Worm (Caenorhabditis elegans) whole organism, late embryonic: ENCODE data around the gene Y48A6C.4.

Source experiments
- C08G9.2 ChIP-seq: sonication (generic microtip); optimal IDR thresholded peaks from 2 replicates; lab custom pipeline; 2016; ENCODE audit warnings: mild to moderate bottlenecking, missing genetic modification characterization, moderate library complexity, missing compliant biosample characterization
- F13H6.1 ChIP-seq: sonication (generic microtip); optimal IDR thresholded peaks from 2 replicates; lab custom pipeline; 2016; ENCODE audit warnings: missing genetic modification characterization, missing compliant biosample characterization
- K09A11.1 ChIP-seq: sonication (generic microtip); optimal IDR thresholded peaks from 2 replicates; lab custom pipeline; 2017; ENCODE audit warnings: antibody characterized with exemption, mild to moderate bottlenecking, missing genetic modification characterization, missing compliant biosample characterization; ENCODE audit not compliant: insufficient read depth
- ahr-1 ChIP-seq: sonication (generic microtip); optimal IDR thresholded peaks from 2 replicates; lab custom pipeline; 2016; ENCODE audit warnings: missing genetic modification characterization, missing compliant biosample characterization
- ama-1 ChIP-seq: fragments of 150-350 bp; optimal IDR thresholded peaks from 2 replicates; lab custom pipeline; 2014
- ceh-14 ChIP-seq: sonication (generic microtip); optimal IDR thresholded peaks from 2 replicates; lab custom pipeline; 2016; ENCODE audit warnings: missing genotype, missing genetic modification characterization, missing compliant biosample characterization
- ceh-19 ChIP-seq: fragments of 200-800 bp; sonication (Bioruptor generic); optimal IDR thresholded peaks from 2 replicates; lab custom pipeline; 2018; ENCODE audit warnings: mild to moderate bottlenecking, missing genetic modification characterization, missing compliant biosample characterization
- ceh-24 ChIP-seq: sonication (generic microtip); optimal IDR thresholded peaks from 2 replicates; lab custom pipeline; 2016; ENCODE audit warnings: mild to moderate bottlenecking, missing genetic modification characterization, missing compliant biosample characterization
- ceh-30 ChIP-seq: fragments of 150-350 bp; optimal IDR thresholded peaks from 2 replicates; lab custom pipeline; 2014; ENCODE audit warnings: missing biosample characterization, missing genetic modification characterization
- ceh-31 ChIP-seq: sonication (generic microtip); optimal IDR thresholded peaks from 2 replicates; lab custom pipeline; 2016; ENCODE audit warnings: missing genetic modification characterization, missing compliant biosample characterization
- ceh-34 ChIP-seq: sonication (generic microtip); optimal IDR thresholded peaks from 2 replicates; lab custom pipeline; 2016; ENCODE audit warnings: mild to moderate bottlenecking, missing genetic modification characterization, missing compliant biosample characterization
- ceh-45 ChIP-seq: fragments of 200-800 bp; sonication (Bioruptor generic); IDR thresholded peaks from 2 replicates; pipeline ENCODE4 v1.3.6; 2022; ENCODE audit warnings: missing genetic modification reagents, missing genetic modification characterization, missing compliant biosample characterization
- ceh-6 ChIP-seq: fragments of 200-800 bp; sonication (Bioruptor generic); optimal IDR thresholded peaks from 2 replicates; lab custom pipeline; 2018; ENCODE audit warnings: mild to moderate bottlenecking, missing genetic modification characterization, missing compliant biosample characterization
- ceh-9 ChIP-seq: sonication (generic microtip); optimal IDR thresholded peaks from 2 replicates; lab custom pipeline; 2016; ENCODE audit warnings: mild to moderate bottlenecking, missing genetic modification characterization, inconsistent platforms, missing compliant biosample characterization
- dmd-4 ChIP-seq: sonication (generic microtip); optimal IDR thresholded peaks from 2 replicates; lab custom pipeline; 2016; ENCODE audit warnings: borderline replicate concordance, missing genetic modification characterization, missing compliant biosample characterization
- dve-1 ChIP-seq: sonication (generic microtip); optimal IDR thresholded peaks from 2 replicates; lab custom pipeline; 2017; ENCODE audit warnings: antibody characterized with exemption, mild to moderate bottlenecking, missing genetic modification characterization, missing compliant biosample characterization
- elt-2 ChIP-seq: sonication (generic microtip); optimal IDR thresholded peaks from 2 replicates; lab custom pipeline; 2016; ENCODE audit warnings: missing genetic modification reagents, missing genetic modification characterization, missing compliant biosample characterization
- elt-4 ChIP-seq: sonication (generic microtip); optimal IDR thresholded peaks from 2 replicates; lab custom pipeline; 2016; ENCODE audit warnings: missing genetic modification characterization, missing compliant biosample characterization
- eyg-1 ChIP-seq: sonication (generic microtip); optimal IDR thresholded peaks from 2 replicates; lab custom pipeline; 2016; ENCODE audit warnings: missing genotype, missing genetic modification characterization, missing compliant biosample characterization
- fax-1 ChIP-seq: sonication (generic microtip); optimal IDR thresholded peaks from 2 replicates; lab custom pipeline; 2016; ENCODE audit warnings: missing genotype, missing genetic modification characterization, missing compliant biosample characterization
- gmeb-2 ChIP-seq: sonication (generic microtip); optimal IDR thresholded peaks from 2 replicates; lab custom pipeline; 2016; ENCODE audit warnings: missing genetic modification characterization, inconsistent platforms, missing compliant biosample characterization
- hlh-13 ChIP-seq: fragments of 200-800 bp; sonication (Bioruptor generic); optimal IDR thresholded peaks from 2 replicates; lab custom pipeline; 2018; ENCODE audit warnings: mild to moderate bottlenecking, missing genetic modification characterization, missing compliant biosample characterization
- hlh-30 ChIP-seq: sonication (generic microtip); optimal IDR thresholded peaks from 2 replicates; lab custom pipeline; 2017; ENCODE audit warnings: antibody characterized with exemption, missing genetic modification characterization, missing compliant biosample characterization; ENCODE audit not compliant: insufficient read depth
- hlh-6 ChIP-seq: sonication (generic microtip); optimal IDR thresholded peaks from 2 replicates; lab custom pipeline; 2016; ENCODE audit warnings: missing genotype, missing genetic modification characterization, missing compliant biosample characterization
- hlh-8 ChIP-seq: sonication (generic microtip); optimal IDR thresholded peaks from 2 replicates; lab custom pipeline; 2016; ENCODE audit warnings: missing genotype, missing genetic modification characterization, missing compliant biosample characterization
- lim-6 ChIP-seq: sonication (generic microtip); optimal IDR thresholded peaks from 2 replicates; lab custom pipeline; 2016; ENCODE audit warnings: missing genetic modification characterization, missing compliant biosample characterization
- madf-2 ChIP-seq: sonication (generic microtip); optimal IDR thresholded peaks from 2 replicates; lab custom pipeline; 2017; ENCODE audit warnings: missing genetic modification characterization, missing compliant biosample characterization
- nfya-1 ChIP-seq: sonication (generic microtip); optimal IDR thresholded peaks from 2 replicates; lab custom pipeline; 2017; ENCODE audit warnings: missing genetic modification characterization, mild to moderate bottlenecking, missing compliant biosample characterization, antibody characterized with exemption, moderate library complexity
- nhr-11 ChIP-seq: fragments of 150-350 bp; optimal IDR thresholded peaks from 2 replicates; lab custom pipeline; 2014; ENCODE audit warnings: missing biosample characterization, missing genetic modification characterization
- npax-4 ChIP-seq: sonication (generic microtip); optimal IDR thresholded peaks from 2 replicates; lab custom pipeline; 2016; ENCODE audit warnings: missing genetic modification characterization, missing compliant biosample characterization
- odd-2 ChIP-seq: sonication (generic microtip); optimal IDR thresholded peaks from 2 replicates; lab custom pipeline; 2017; ENCODE audit warnings: antibody characterized with exemption, mild to moderate bottlenecking, missing genetic modification characterization, missing compliant biosample characterization
- pat-9 ChIP-seq: fragments of 200-800 bp; sonication (Bioruptor generic); optimal IDR thresholded peaks from 2 replicates; lab custom pipeline; 2018; ENCODE audit warnings: mild to moderate bottlenecking, missing genetic modification characterization, moderate library complexity, missing compliant biosample characterization
- pax-1 ChIP-seq: fragments of 150-350 bp; optimal IDR thresholded peaks from 2 replicates; lab custom pipeline; 2014; ENCODE audit warnings: missing biosample characterization, missing genetic modification characterization
- pha-2 ChIP-seq: sonication (generic microtip); optimal IDR thresholded peaks from 2 replicates; lab custom pipeline; 2017; ENCODE audit warnings: mild to moderate bottlenecking, missing genetic modification characterization, missing compliant biosample characterization
- pqm-1 ChIP-seq: sonication (generic microtip); optimal IDR thresholded peaks from 2 replicates; lab custom pipeline; 2016; ENCODE audit warnings: missing genetic modification characterization, missing compliant biosample characterization
- pros-1 ChIP-seq: fragments of 150-350 bp; optimal IDR thresholded peaks from 2 replicates; lab custom pipeline; 2014; ENCODE audit warnings: missing biosample characterization, missing genetic modification reagents, missing genetic modification characterization
- ref-2 ChIP-seq: sonication (generic microtip); optimal IDR thresholded peaks from 2 replicates; lab custom pipeline; 2016; ENCODE audit warnings: missing genetic modification characterization, missing compliant biosample characterization
- rnt-1 ChIP-seq: sonication (generic microtip); optimal IDR thresholded peaks from 2 replicates; lab custom pipeline; 2016; ENCODE audit warnings: missing genetic modification characterization, missing compliant biosample characterization
- sdc-2 ChIP-seq: sonication (generic microtip); optimal IDR thresholded peaks from 2 replicates; lab custom pipeline; 2016; ENCODE audit warnings: missing genotype, missing genetic modification characterization, missing compliant biosample characterization
- sox-2 ChIP-seq: fragments of 200-800 bp; sonication (Bioruptor generic); IDR thresholded peaks from 2 replicates; pipeline ENCODE4 v1.3.6; 2022; ENCODE audit warnings: missing genetic modification reagents, missing genetic modification characterization, missing compliant biosample characterization
- syd-9 ChIP-seq: sonication (generic microtip); optimal IDR thresholded peaks from 2 replicates; lab custom pipeline; 2016; ENCODE audit warnings: mild to moderate bottlenecking, missing genetic modification characterization, moderate library complexity, missing compliant biosample characterization
- tbx-2 ChIP-seq: sonication (generic microtip); optimal IDR thresholded peaks from 2 replicates; lab custom pipeline; 2016; ENCODE audit warnings: missing genetic modification characterization, missing compliant biosample characterization
- tbx-7 ChIP-seq: sonication (generic microtip); optimal IDR thresholded peaks from 2 replicates; lab custom pipeline; 2016; ENCODE audit warnings: missing genotype, missing genetic modification characterization, missing compliant biosample characterization
- ttx-3 ChIP-seq: sonication (generic microtip); optimal IDR thresholded peaks from 2 replicates; lab custom pipeline; 2016; ENCODE audit warnings: missing genetic modification reagents, missing genetic modification characterization, missing compliant biosample characterization
- unc-3 ChIP-seq, 2 experiments: fragments of 200-800 bp in 1 of 2; sonication (Bioruptor generic) in 1 of 2; sonication (generic microtip) in 1 of 2; conservative IDR thresholded peaks in 1 of 2; optimal IDR thresholded peaks in 1 of 2; 2 replicates each; pipeline versions ENCODE4 v1.3.6 to Lab custom; 2016 to 2022; ENCODE audit warnings: missing compliant biosample characterization in 2 of 2, missing genetic modification characterization in 2 of 2, missing genetic modification reagents in 1 of 2
- unc-42 ChIP-seq: sonication (generic microtip); optimal IDR thresholded peaks from 2 replicates; lab custom pipeline; 2016; ENCODE audit warnings: missing genotype, missing genetic modification characterization, missing compliant biosample characterization
- unc-86 ChIP-seq: sonication (generic microtip); optimal IDR thresholded peaks from 2 replicates; lab custom pipeline; 2016; ENCODE audit warnings: missing genetic modification characterization, missing compliant biosample characterization
- zip-5 ChIP-seq: sonication (generic microtip); optimal IDR thresholded peaks from 2 replicates; lab custom pipeline; 2016; ENCODE audit warnings: missing genetic modification characterization, missing compliant biosample characterization

Y48A6C.4 gene

DNA sequence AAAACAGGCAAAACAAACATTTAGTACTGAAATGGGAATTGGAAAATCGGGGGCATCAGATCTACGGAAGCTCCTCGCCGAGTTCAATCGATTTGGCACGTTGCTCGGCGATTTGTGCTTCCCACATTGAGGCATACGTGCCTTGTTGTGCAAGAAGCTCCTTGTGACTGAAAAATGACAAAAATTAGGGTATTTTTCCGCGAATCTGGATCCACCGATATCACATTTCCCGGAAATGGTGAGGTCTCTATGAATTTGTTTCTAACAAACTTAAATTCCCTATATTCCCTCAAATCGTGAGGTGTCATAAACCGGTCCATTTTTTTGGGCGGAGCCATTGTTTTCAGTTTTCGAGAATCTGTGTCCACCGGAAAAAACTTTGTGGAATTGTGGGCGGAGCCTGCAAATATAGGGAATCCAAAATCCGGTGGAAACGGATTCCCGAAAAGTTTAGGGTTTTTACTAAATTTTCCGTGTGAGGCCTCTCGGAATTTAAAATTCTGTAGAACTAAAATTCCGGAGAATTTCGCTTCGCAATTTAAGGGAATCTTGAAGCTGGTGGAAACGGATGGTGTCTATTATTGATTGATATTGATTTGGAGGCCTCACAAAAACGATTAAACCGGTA is 27.8 kb upstream of the Y48A6C.4 start (continued):
- TF ChIP-seq ceh-34 (tag; lab: Kevin White, UChicago), result peak; percentile 52
- no peak for TF ChIP-seq pat-9
- no peak for TF ChIP-seq ceh-24 (tag; lab: Kevin White, UChicago)
- no peak for TF ChIP-seq pros-1 (tag; lab: Kevin White, UChicago)
- no peak for TF ChIP-seq pax-1 (tag; lab: Kevin White, UChicago)
- peak; percentile 73 for TF ChIP-seq pha-2 (tag; lab: Kevin White, UChicago)
- TF ChIP-seq dmd-4 (tag; lab: Kevin White, UChicago), result peak; percentile 39
- peak; percentile 99 for TF ChIP-seq ceh-31 (tag; lab: Kevin White, UChicago)
- TF ChIP-seq fax-1 (tag; lab: Kevin White, UChicago), result peak; percentile 85
- TF ChIP-seq sox-2 (GFP tag; lab: Robert Waterston, UW), result no peak
- peak; percentile 24 for TF ChIP-seq ceh-19 (GFP tag; lab: Kevin White, UChicago)
- no peak for TF ChIP-seq nhr-11 (tag; lab: Kevin White, UChicago)
- TF ChIP-seq dve-1 (tag; lab: Kevin White, UChicago), result no peak
- peak; percentile 98 for TF ChIP-seq tbx-7 (tag; lab: Kevin White, UChicago)
- peak; percentile 99 for TF ChIP-seq C08G9.2
- no peak for TF ChIP-seq ama-1 (lab: Kevin White, UChicago)
- no peak for TF ChIP-seq hlh-30 (tag; lab: Kevin White, UChicago)
- TF ChIP-seq ceh-45 (GFP tag; lab: Robert Waterston, UW), result no peak; the same call in 1 of the 2 replicates
- TF ChIP-seq hlh-13 (GFP tag; lab: Kevin White, UChicago), result no peak
- TF ChIP-seq ref-2 (tag; lab: Kevin White, UChicago), result peak; percentile 80
- peak; percentile 23 for TF ChIP-seq ceh-9 (tag; lab: Kevin White, UChicago)
- TF ChIP-seq npax-4, result no peak
- TF ChIP-seq hlh-6, result peak; percentile 7
- no peak for TF ChIP-seq ceh-6 (GFP tag; lab: Kevin White, UChicago)
- peak; percentile 90 for TF ChIP-seq F13H6.1 (tag; lab: Kevin White, UChicago)
- TF ChIP-seq madf-2 (tag; lab: Kevin White, UChicago), result no peak

DNA sequence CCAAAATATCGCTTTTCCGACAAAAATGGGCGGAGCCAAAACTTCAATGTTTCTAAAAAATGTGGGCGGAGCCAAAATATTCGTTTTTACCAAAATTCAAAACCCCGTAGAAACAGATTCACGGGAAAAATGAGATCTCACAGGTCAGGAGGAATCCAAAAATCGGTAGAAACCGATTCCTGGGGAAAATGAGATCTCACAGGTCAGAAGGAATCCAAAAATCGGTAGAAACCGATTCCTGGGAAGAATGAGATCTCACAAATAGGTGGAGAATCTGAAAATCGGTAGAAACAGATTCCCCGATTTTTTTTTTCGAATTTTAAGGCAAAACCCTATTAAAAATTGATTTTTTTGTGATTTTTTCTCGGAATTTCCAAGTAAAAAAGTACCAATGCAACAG is 26.1 kb upstream of the Y48A6C.4 start:
- TF ChIP-seq sox-2 (GFP tag; lab: Robert Waterston, UW) (no peak), unc-86 (peak; percentile 50), tbx-2 (tag; lab: Kevin White, UChicago) (peak; percentile 97), pqm-1 (tag; lab: Kevin White, UChicago) (no peak), ceh-30 (no peak), gmeb-2 (tag; lab: Kevin White, UChicago) (peak; percentile 33), rnt-1 (tag; lab: Kevin White, UChicago) (peak; percentile 77), syd-9 (tag; lab: Kevin White, UChicago) (peak; percentile 43), elt-2 (tag; lab: Kevin White, UChicago) (peak; percentile 77), ceh-24 (tag; lab: Kevin White, UChicago) (no peak), C08G9.2 (peak; percentile 93), pat-9 (no peak), lim-6 (tag; lab: Kevin White, UChicago) (peak; percentile 36), ceh-31 (tag; lab: Kevin White, UChicago) (peak; percentile 97), hlh-8 (tag; lab: Kevin White, UChicago) (peak; percentile 77), sdc-2 (tag; lab: Kevin White, UChicago) (no peak), odd-2 (tag; lab: Kevin White, UChicago) (no peak), eyg-1 (tag; lab: Kevin White, UChicago) (no peak), ceh-14 (peak; percentile 62), unc-42 (no peak), ceh-6 (GFP tag; lab: Kevin White, UChicago) (peak; percentile 10), K09A11.1 (tag; lab: Kevin White, UChicago) (no peak), ahr-1 (peak; percentile 59), ttx-3 (tag; lab: Kevin White, UChicago) (no peak), ceh-19 (GFP tag; lab: Kevin White, UChicago) (no peak), nfya-1 (tag; lab: Kevin White, UChicago) (no peak), hlh-6 (peak; percentile 51), tbx-7 (tag; lab: Kevin White, UChicago) (peak; percentile 91), unc-3 (GFP tag; conservative IDR thresholded peaks at IDR 0.05; lab: Robert Waterston, UW) (no peak), unc-3 (tag; optimal IDR thresholded peaks at IDR 0.05; lab: Kevin White, UChicago) (peak; percentile 16), ceh-34 (tag; lab: Kevin White, UChicago) (peak; percentile 49), zip-5 (tag; lab: Kevin White, UChicago) (peak; percentile 87), F13H6.1 (tag; lab: Kevin White, UChicago) (peak; percentile 75), elt-4 (tag; lab: Kevin White, UChicago) (no peak), npax-4 (peak; percentile 4), fax-1 (tag; lab: Kevin White, UChicago) (peak; percentile 84)
